Worm (Caenorhabditis elegans): ENCODE results near the gene sra-12.

DNA sequence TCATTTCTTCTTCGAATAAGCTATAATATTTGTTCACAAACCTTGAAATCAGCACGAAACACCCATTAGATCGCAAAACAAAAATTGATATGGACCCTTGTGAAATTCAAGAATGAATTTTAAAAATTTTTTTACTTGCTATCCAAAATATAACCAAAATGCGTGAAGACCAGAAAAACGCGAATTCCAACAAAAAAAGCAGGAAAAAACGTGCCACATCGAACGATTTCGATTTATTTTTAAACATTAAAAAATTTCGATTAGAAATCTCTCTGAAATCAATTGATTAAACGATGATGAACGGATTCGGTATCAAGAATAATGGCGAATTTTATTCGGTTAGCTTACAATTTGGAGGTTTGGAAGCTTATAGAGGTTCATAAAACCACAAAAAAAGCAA, 43.0 kb upstream of the sra-12 start, which contains the start of the genes tceb-3 and gskl-1:
- TF ChIP-seq pha-4 (tag; optimal IDR thresholded peaks at IDR 0.05) (no peak), lsy-2 (tag; optimal IDR thresholded peaks at IDR 0.05) (no peak), mep-1 (tag; optimal IDR thresholded peaks at IDR 0.05) (no peak), nhr-28 (tag; optimal IDR thresholded peaks at IDR 0.05) (no peak), hlh-1 (tag; optimal IDR thresholded peaks at IDR 0.05) (no peak), mab-5 (tag; optimal IDR thresholded peaks at IDR 0.05) (no peak), unc-62 (GFP tag; optimal IDR thresholded peaks at IDR 0.05) (no peak), unc-39 (tag; optimal IDR thresholded peaks at IDR 0.05) (no peak), ztf-11 (tag; optimal IDR thresholded peaks at IDR 0.05) (no peak), drap-1 (GFP tag; optimal IDR thresholded peaks at IDR 0.05) (no peak), tbx-8 (GFP tag; optimal IDR thresholded peaks at IDR 0.05) (no peak)
